Fruit fly (Drosophila melanogaster) S2 (cell line): ENCODE data around the gene Fst.
A peak's percentile ranks its signal among the peaks of the same experiment; 100 is the strongest.

ENCODE experiments used
- CG8478 ChIP-seq: fragments of >200 bp; optimal IDR thresholded peaks from 2 replicates; lab custom pipeline; 2018
- CTCF ChIP-seq, 2 experiments: fragments of >200 bp; optimal IDR thresholded peaks; 2 replicates each; lab custom pipeline; 2018

dm6 chr3R:9677734-9678341 is 31.9 kb upstream of the Fst start, which contains the start of gene p23:
- TF ChIP-seq CTCF (optimal IDR thresholded peaks at IDR 0.05; lab: Kevin White, UChicago) (peak; percentile 79 to 80), CG8478 (no peak)
